In the genomic region with DNA sequence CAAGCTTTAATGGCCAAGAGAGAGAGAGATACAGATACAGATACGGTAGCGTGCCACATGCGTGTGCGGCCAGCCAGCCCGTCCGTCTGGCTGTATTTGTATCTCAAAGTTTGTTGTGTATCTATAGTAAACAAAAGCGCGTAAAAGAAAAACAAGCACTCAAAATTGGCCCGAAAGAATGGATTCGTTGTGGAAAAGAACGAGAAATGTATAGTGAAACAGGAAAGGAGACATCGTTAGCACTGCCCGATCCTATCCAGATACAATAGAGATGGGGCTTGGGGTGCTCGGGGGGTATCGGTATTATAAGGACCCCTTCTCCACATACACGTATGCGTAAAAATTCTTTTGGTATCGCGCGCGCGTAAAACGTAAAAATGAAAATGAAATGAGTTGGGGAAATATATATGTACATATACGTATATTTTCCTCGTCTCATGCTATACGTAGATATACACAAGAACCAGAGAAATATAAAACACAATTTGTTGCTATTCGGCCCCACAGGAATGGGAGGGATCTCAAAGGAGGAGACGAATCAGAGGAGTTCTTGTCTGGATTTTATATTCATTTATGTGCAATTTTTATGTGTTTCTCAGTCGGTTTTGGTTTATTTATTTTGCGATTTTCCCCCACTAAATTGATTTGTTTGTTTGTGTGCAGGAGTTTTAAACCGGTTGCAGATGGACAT, we compare ENCODE assay signal across 1 fruit fly cellular context.
TF ChIP-seq lines count a peak whose summit lies in the region.

No protein-coding gene starts in this region.

TF ChIP-seq in whole organism, embryonic, 481 proteins besides CTCF, POLR2A, EP300 and RAD21 (continued from another document and continues in another):
- TF ChIP-seq CG1832 (GFP tag; optimal IDR thresholded peaks at IDR 0.05; lab: Kevin White, UChicago) (no peak), CG17385 (GFP tag; optimal IDR thresholded peaks at IDR 0.05; lab: Kevin White, UChicago) (no peak), al (GFP tag; IDR thresholded peaks at IDR 0.05; lab: Robert Waterston, UW) (no peak), CG11247 (GFP tag; IDR thresholded peaks at IDR 0.05; lab: Robert Waterston, UW) (no peak), MBD-R2 (GFP tag; IDR thresholded peaks at IDR 0.05; lab: Robert Waterston, UW) (no peak), ems (GFP tag; optimal IDR thresholded peaks at IDR 0.05; lab: Kevin White, UChicago) (no peak), CG4360 (GFP tag; IDR thresholded peaks at IDR 0.05; lab: Robert Waterston, UW) (no peak), CG7556 (GFP tag; optimal IDR thresholded peaks at IDR 0.05; lab: Kevin White, UChicago) (no peak), disco-r (GFP tag; optimal IDR thresholded peaks at IDR 0.05; lab: Kevin White, UChicago) (no peak), CG3407 (GFP tag; optimal IDR thresholded peaks at IDR 0.05; lab: Kevin White, UChicago) (peak; percentile 53), zen (tag; optimal IDR thresholded peaks at IDR 0.05; lab: Kevin White, UChicago) (no peak), CG17361 (GFP tag; IDR thresholded peaks at IDR 0.05; lab: Robert Waterston, UW) (no peak), ro (GFP tag; IDR thresholded peaks at IDR 0.05; lab: Robert Waterston, UW) (no peak), Xbp1 (GFP tag; optimal IDR thresholded peaks at IDR 0.05; lab: Kevin White, UChicago) (no peak), Oli (tag; optimal IDR thresholded peaks at IDR 0.05; lab: Kevin White, UChicago) (no peak), CG5953 (GFP tag; IDR thresholded peaks at IDR 0.05; lab: Robert Waterston, UW) (no peak), CG1529 (GFP tag; optimal IDR thresholded peaks at IDR 0.05; lab: Kevin White, UChicago) (peak; percentile 29), NfI (GFP tag; optimal IDR thresholded peaks at IDR 0.05; lab: Kevin White, UChicago) (no peak), CG31224 (GFP tag; IDR thresholded peaks at IDR 0.05; lab: Robert Waterston, UW) (no peak), CG7963 (GFP tag; IDR thresholded peaks at IDR 0.05; lab: Robert Waterston, UW; ENCODE audit: partially characterized antibody) (no peak), Myb (GFP tag; optimal IDR thresholded peaks at IDR 0.05; lab: Kevin White, UChicago) (no peak), stc (GFP tag; IDR thresholded peaks at IDR 0.05; lab: Robert Waterston, UW) (no peak), CG6765 (GFP tag; optimal IDR thresholded peaks at IDR 0.05; lab: Kevin White, UChicago) (no peak), zen2 (GFP tag; IDR thresholded peaks at IDR 0.05; lab: Robert Waterston, UW; ENCODE audit: partially characterized antibody) (no peak), dan (GFP tag; IDR thresholded peaks at IDR 0.05; lab: Robert Waterston, UW) (no peak), BEAF-32 (GFP tag; optimal IDR thresholded peaks at IDR 0.05; lab: Kevin White, UChicago) (no peak), ab (GFP tag; optimal IDR thresholded peaks at IDR 0.05; lab: Kevin White, UChicago) (no peak), sim (GFP tag; IDR thresholded peaks at IDR 0.05; lab: Robert Waterston, UW) (no peak), YL-1 (GFP tag; optimal IDR thresholded peaks at IDR 0.05; lab: Kevin White, UChicago) (peak; percentile 18), CrebB (tag; optimal IDR thresholded peaks at IDR 0.05; lab: Kevin White, UChicago) (peak; percentile 56), NC2β (GFP tag; optimal IDR thresholded peaks at IDR 0.05; lab: Kevin White, UChicago) (no peak), Dek (tag; optimal IDR thresholded peaks at IDR 0.05; lab: Kevin White, UChicago) (no peak), CG2678 (tag; optimal IDR thresholded peaks at IDR 0.05; lab: Kevin White, UChicago) (peak; percentile 36), insv (GFP tag; optimal IDR thresholded peaks at IDR 0.05; lab: Kevin White, UChicago) (no peak), crp (GFP tag; optimal IDR thresholded peaks at IDR 0.05; lab: Kevin White, UChicago) (no peak), chn (GFP tag; optimal IDR thresholded peaks at IDR 0.05; lab: Kevin White, UChicago) (no peak), Hr3 (GFP tag; optimal IDR thresholded peaks at IDR 0.05; lab: Kevin White, UChicago) (no peak), tup (GFP tag; optimal IDR thresholded peaks at IDR 0.05; lab: Kevin White, UChicago) (no peak), Fer2 (tag; optimal IDR thresholded peaks at IDR 0.05; lab: Kevin White, UChicago) (no peak), pan (optimal IDR thresholded peaks at IDR 0.05; lab: Kevin White, UChicago) (no peak), pan (GFP tag; optimal IDR thresholded peaks at IDR 0.05 in 1 of 2, IDR thresholded peaks at IDR 0.05 in 1 of 2) (peak in 1 of 2 experiments; percentile 6), sima (GFP tag; optimal IDR thresholded peaks at IDR 0.05; lab: Kevin White, UChicago) (no peak), pho (GFP tag; optimal IDR thresholded peaks at IDR 0.05; lab: Kevin White, UChicago) (no peak), C15 (GFP tag; IDR thresholded peaks at IDR 0.05; lab: Robert Waterston, UW) (no peak), CG13296 (GFP tag; optimal IDR thresholded peaks at IDR 0.05; lab: Kevin White, UChicago) (no peak), dysf (GFP tag; IDR thresholded peaks at IDR 0.05; lab: Robert Waterston, UW) (no peak), CG13775 (GFP tag; optimal IDR thresholded peaks at IDR 0.05; lab: Kevin White, UChicago) (no peak), Antp (GFP tag; optimal IDR thresholded peaks at IDR 0.05; lab: Kevin White, UChicago) (no peak), danr (GFP tag; IDR thresholded peaks at IDR 0.05; lab: Robert Waterston, UW) (no peak), CG43689 (GFP tag; IDR thresholded peaks at IDR 0.05; lab: Robert Waterston, UW) (no peak), Hr78 (GFP tag; optimal IDR thresholded peaks at IDR 0.05; lab: Kevin White, UChicago) (no peak), CG12744 (GFP tag; optimal IDR thresholded peaks at IDR 0.05; lab: Kevin White, UChicago) (no peak), exex (tag; optimal IDR thresholded peaks at IDR 0.05; lab: Kevin White, UChicago) (peak; percentile 47), seq (GFP tag; IDR thresholded peaks at IDR 0.05; lab: Robert Waterston, UW) (no peak; the same call in 1 of the 2 replicates), CG10431 (GFP tag; optimal IDR thresholded peaks at IDR 0.05; lab: Kevin White, UChicago) (peak; percentile 17), slou (GFP tag; optimal IDR thresholded peaks at IDR 0.05; lab: Kevin White, UChicago) (no peak), Doc3 (GFP tag; IDR thresholded peaks at IDR 0.05; lab: Robert Waterston, UW; ENCODE audit: partially characterized antibody) (no peak), sna (GFP tag; IDR thresholded peaks at IDR 0.05; lab: Robert Waterston, UW; ENCODE audit: partially characterized antibody) (no peak), ranshi (GFP tag; IDR thresholded peaks at IDR 0.05; lab: Robert Waterston, UW) (no peak), CG7372 (GFP tag; IDR thresholded peaks at IDR 0.05; lab: Robert Waterston, UW) (no peak), fd102C (GFP tag; optimal IDR thresholded peaks at IDR 0.05; lab: Kevin White, UChicago) (no peak), HLH54F (GFP tag; optimal IDR thresholded peaks at IDR 0.05; lab: Kevin White, UChicago) (no peak), Elba2 (GFP tag; optimal IDR thresholded peaks at IDR 0.05; lab: Kevin White, UChicago) (no peak), fd3F (GFP tag; optimal IDR thresholded peaks at IDR 0.05; lab: Kevin White, UChicago) (no peak), Mad (GFP tag; optimal IDR thresholded peaks at IDR 0.05; lab: Kevin White, UChicago) (no peak), Lpt (GFP tag; optimal IDR thresholded peaks at IDR 0.05; lab: Kevin White, UChicago) (no peak), Sox102F (GFP tag; optimal IDR thresholded peaks at IDR 0.05; lab: Kevin White, UChicago) (no peak), ash1 (GFP tag; optimal IDR thresholded peaks at IDR 0.05; lab: Kevin White, UChicago) (no peak), CG7928 (GFP tag; optimal IDR thresholded peaks at IDR 0.05; lab: Kevin White, UChicago) (no peak), CG10565 (GFP tag; optimal IDR thresholded peaks at IDR 0.05; lab: Kevin White, UChicago) (no peak), CG7271 (tag; optimal IDR thresholded peaks at IDR 0.05; lab: Kevin White, UChicago) (no peak), CG1792 (GFP tag; optimal IDR thresholded peaks at IDR 0.05; lab: Kevin White, UChicago) (no peak), CG8290 (GFP tag; optimal IDR thresholded peaks at IDR 0.05; lab: Kevin White, UChicago) (no peak), CG8290 (tag; optimal IDR thresholded peaks at IDR 0.05; lab: Kevin White, UChicago) (peak; percentile 22 to 39), nerfin-2 (GFP tag; IDR thresholded peaks at IDR 0.05; lab: Robert Waterston, UW; ENCODE audit: partially characterized antibody) (no peak), H2.0 (GFP tag; IDR thresholded peaks at IDR 0.05; lab: Robert Waterston, UW) (no peak), sens-2 (GFP tag; IDR thresholded peaks at IDR 0.05; lab: Robert Waterston, UW) (no peak), mld (GFP tag; IDR thresholded peaks at IDR 0.05; lab: Robert Waterston, UW; ENCODE audit: partially characterized antibody) (no peak), row (GFP tag; IDR thresholded peaks at IDR 0.05; lab: Robert Waterston, UW) (no peak), CG12659 (GFP tag; optimal IDR thresholded peaks at IDR 0.05; lab: Kevin White, UChicago) (no peak), CG32532 (GFP tag; IDR thresholded peaks at IDR 0.05; lab: Robert Waterston, UW) (0 out of 2 replicates have a peak, but pooled peaks have one; percentile 5), ac (GFP tag; optimal IDR thresholded peaks at IDR 0.05; lab: Kevin White, UChicago) (no peak), CG4854 (GFP tag; optimal IDR thresholded peaks at IDR 0.05; lab: Kevin White, UChicago) (no peak), wor (GFP tag; IDR thresholded peaks at IDR 0.05; lab: Robert Waterston, UW) (no peak), CG34422 (GFP tag; IDR thresholded peaks at IDR 0.05; lab: Robert Waterston, UW) (no peak; the same call in 2 of the 3 replicates), Tbp (GFP tag; optimal IDR thresholded peaks at IDR 0.05; lab: Kevin White, UChicago) (no peak), CG4404 (GFP tag; IDR thresholded peaks at IDR 0.05; lab: Robert Waterston, UW) (no peak), CG17802 (tag; optimal IDR thresholded peaks at IDR 0.05; lab: Kevin White, UChicago) (no peak), Fer1 (GFP tag; optimal IDR thresholded peaks at IDR 0.05; lab: Kevin White, UChicago) (peak; percentile 19), eyg (GFP tag; optimal IDR thresholded peaks at IDR 0.05; lab: Kevin White, UChicago) (no peak), Adf1 (GFP tag; IDR thresholded peaks at IDR 0.05; lab: Robert Waterston, UW) (no peak), hbn (GFP tag; IDR thresholded peaks at IDR 0.05; lab: Robert Waterston, UW; ENCODE audit: partially characterized antibody) (no peak), Atf-2 (GFP tag; optimal IDR thresholded peaks at IDR 0.05; lab: Kevin White, UChicago) (no peak), bsh (GFP tag; optimal IDR thresholded peaks at IDR 0.05; lab: Kevin White, UChicago) (no peak), chif (GFP tag; optimal IDR thresholded peaks at IDR 0.05; lab: Kevin White, UChicago) (no peak), jumu (GFP tag; optimal IDR thresholded peaks at IDR 0.05; lab: Kevin White, UChicago) (no peak), CG33557 (GFP tag; optimal IDR thresholded peaks at IDR 0.05; lab: Kevin White, UChicago) (peak; percentile 65), CG10462 (GFP tag; optimal IDR thresholded peaks at IDR 0.05; lab: Kevin White, UChicago) (no peak), pzg (GFP tag; optimal IDR thresholded peaks at IDR 0.05; lab: Kevin White, UChicago) (no peak), Drgx (GFP tag; IDR thresholded peaks at IDR 0.05; lab: Robert Waterston, UW) (no peak), Dp (GFP tag; optimal IDR thresholded peaks at IDR 0.05; lab: Kevin White, UChicago) (no peak), Nf-YB (GFP tag; optimal IDR thresholded peaks at IDR 0.05; lab: Kevin White, UChicago) (no peak), sd (tag; optimal IDR thresholded peaks at IDR 0.05; lab: Kevin White, UChicago) (peak; percentile 64), CG10274 (GFP tag; optimal IDR thresholded peaks at IDR 0.05; lab: Kevin White, UChicago) (no peak), CG13624 (GFP tag; optimal IDR thresholded peaks at IDR 0.05; lab: Kevin White, UChicago) (no peak), CG12236 (GFP tag; optimal IDR thresholded peaks at IDR 0.05; lab: Kevin White, UChicago) (peak; percentile 0), Aef1 (GFP tag; IDR thresholded peaks at IDR 0.05; lab: Robert Waterston, UW) (no peak), eve (GFP tag; optimal IDR thresholded peaks at IDR 0.05; lab: Kevin White, UChicago) (no peak), CG12391 (tag; optimal IDR thresholded peaks at IDR 0.05; lab: Kevin White, UChicago) (no peak), Nf-YA (GFP tag; IDR thresholded peaks at IDR 0.05; lab: Robert Waterston, UW) (no peak), hth (optimal IDR thresholded peaks at IDR 0.05; lab: Kevin White, UChicago) (no peak), Optix (GFP tag; IDR thresholded peaks at IDR 0.05; lab: Robert Waterston, UW) (no peak), h (optimal IDR thresholded peaks at IDR 0.05; lab: Kevin White, UChicago) (no peak), vfl (GFP tag; optimal IDR thresholded peaks at IDR 0.05; lab: Kevin White, UChicago) (no peak), Blimp-1 (GFP tag; optimal IDR thresholded peaks at IDR 0.05; lab: Kevin White, UChicago) (no peak), CG30431 (GFP tag; optimal IDR thresholded peaks at IDR 0.05; lab: Kevin White, UChicago) (no peak), phol (tag; optimal IDR thresholded peaks at IDR 0.05; lab: Kevin White, UChicago) (no peak), CG7786 (GFP tag; optimal IDR thresholded peaks at IDR 0.05; lab: Kevin White, UChicago) (no peak), bab2 (GFP tag; optimal IDR thresholded peaks at IDR 0.05; lab: Kevin White, UChicago) (no peak), NC2α (GFP tag; optimal IDR thresholded peaks at IDR 0.05; lab: Kevin White, UChicago) (peak; percentile 5), bbx (GFP tag; IDR thresholded peaks at IDR 0.05; lab: Robert Waterston, UW; ENCODE audit: partially characterized antibody) (no peak), lov (optimal IDR thresholded peaks at IDR 0.05; lab: Kevin White, UChicago) (no peak), lov (GFP tag; IDR thresholded peaks at IDR 0.05; lab: Robert Waterston, UW) (no peak), Atf6 (GFP tag; IDR thresholded peaks at IDR 0.05; lab: Robert Waterston, UW) (no peak), Ptx1 (GFP tag; IDR thresholded peaks at IDR 0.05; lab: Robert Waterston, UW) (no peak), jigr1 (GFP tag; IDR thresholded peaks at IDR 0.05; lab: Robert Waterston, UW) (no peak), hkb (optimal IDR thresholded peaks at IDR 0.05; lab: Kevin White, UChicago) (no peak), hkb (GFP tag; IDR thresholded peaks at IDR 0.05; lab: Robert Waterston, UW) (peak; percentile 47; the same call in 1 of the 2 replicates), CG4730 (GFP tag; IDR thresholded peaks at IDR 0.05; lab: Robert Waterston, UW) (no peak), CG9437 (GFP tag; optimal IDR thresholded peaks at IDR 0.05; lab: Kevin White, UChicago) (no peak), CG12219 (GFP tag; optimal IDR thresholded peaks at IDR 0.05; lab: Kevin White, UChicago) (peak; percentile 43)
